Worm (Caenorhabditis elegans) whole organism, young adult: ENCODE results near the gene ZK1240.2.

ENCODE experiments used
- B0019.2 ChIP-seq: fragments of 200-800 bp; sonication (Bioruptor generic); conservative IDR thresholded peaks from 2 replicates; pipeline ENCODE4 v1.3.6; 2022; ENCODE audit warnings: missing genetic modification reagents, missing genetic modification characterization, missing compliant biosample characterization
- B0035.1 ChIP-seq: sonication (generic microtip); optimal IDR thresholded peaks from 2 replicates; lab custom pipeline; 2016; ENCODE audit warnings: missing genetic modification characterization, mild to moderate bottlenecking, missing compliant biosample characterization, missing genotype, missing genetic modification reagents
- C06A6.2 ChIP-seq: fragments of 200-800 bp; sonication (Bioruptor generic); conservative IDR thresholded peaks from 2 replicates; pipeline ENCODE4 v1.3.6; 2022; ENCODE audit warnings: missing genetic modification characterization, missing compliant biosample characterization
- D2030.7 ChIP-seq: fragments of 200-800 bp; sonication (Bioruptor generic); IDR thresholded peaks from 2 replicates; pipeline ENCODE4 v1.3.6; 2022; ENCODE audit warnings: missing genetic modification reagents, missing genetic modification characterization, missing compliant biosample characterization
- F10E7.11 ChIP-seq: sonication (generic microtip); optimal IDR thresholded peaks from 2 replicates; lab custom pipeline; 2017; ENCODE audit warnings: mild to moderate bottlenecking, missing genetic modification characterization, moderate library complexity, missing compliant biosample characterization
- F22D6.2 ChIP-seq: sonication (generic microtip); optimal IDR thresholded peaks from 2 replicates; lab custom pipeline; 2016; ENCODE audit warnings: mild to moderate bottlenecking, missing genetic modification characterization, missing compliant biosample characterization
- F37B4.10 ChIP-seq: fragments of 200-800 bp; sonication (Bioruptor generic); IDR thresholded peaks from 2 replicates; pipeline ENCODE4 v1.3.6; 2022; ENCODE audit warnings: missing genetic modification characterization, missing compliant biosample characterization
- F52B5.7 ChIP-seq: sonication (generic microtip); optimal IDR thresholded peaks from 2 replicates; lab custom pipeline; 2016; ENCODE audit warnings: mild to moderate bottlenecking, missing genetic modification characterization, missing compliant biosample characterization
- F57A8.1 ChIP-seq: fragments of 200-800 bp; sonication (Bioruptor generic); optimal IDR thresholded peaks from 2 replicates; lab custom pipeline; 2018; ENCODE audit warnings: mild to moderate bottlenecking, missing genetic modification characterization, moderate library complexity, missing compliant biosample characterization
- F57C9.4 ChIP-seq: sonication (generic microtip); optimal IDR thresholded peaks from 2 replicates; lab custom pipeline; 2017; ENCODE audit warnings: mild to moderate bottlenecking, missing genetic modification characterization, missing compliant biosample characterization
- K11D2.4 ChIP-seq: fragments of 200-800 bp; sonication (Bioruptor generic); IDR thresholded peaks from 2 replicates; pipeline ENCODE4 v1.3.6; 2022; ENCODE audit warnings: missing genetic modification reagents, missing genetic modification characterization, missing compliant biosample characterization
- K12H6.12 ChIP-seq: fragments of 200-800 bp; sonication (Bioruptor generic); optimal IDR thresholded peaks from 2 replicates; lab custom pipeline; 2018; ENCODE audit warnings: mild to moderate bottlenecking, missing genetic modification characterization, missing compliant biosample characterization
- Y56A3A.18 ChIP-seq: fragments of 200-800 bp; sonication (Bioruptor generic); IDR thresholded peaks from 2 replicates; pipeline ENCODE4 v1.3.6; 2022; ENCODE audit warnings: missing genetic modification reagents, missing genetic modification characterization, missing compliant biosample characterization
- ama-1 ChIP-seq, 3 experiments: fragments of 150-350 bp in 1 of 3; sonication (generic microtip) in 2 of 3; optimal IDR thresholded peaks; 2 replicates each; lab custom pipeline; 2014 to 2018; ENCODE audit warnings: missing biosample characterization in 2 of 3, missing genetic modification characterization in 2 of 3, missing genetic modification reagents in 2 of 3
- atf-7 ChIP-seq: sonication (generic microtip); optimal IDR thresholded peaks from 2 replicates; lab custom pipeline; 2017; ENCODE audit warnings: mild to moderate bottlenecking, missing genetic modification characterization, missing compliant biosample characterization
- attf-5 ChIP-seq: fragments of 200-800 bp; sonication (Bioruptor generic); optimal IDR thresholded peaks from 2 replicates; lab custom pipeline; 2018; ENCODE audit warnings: mild to moderate bottlenecking, missing genetic modification characterization, missing compliant biosample characterization
- ceh-100 ChIP-seq: fragments of 200-800 bp; sonication (Bioruptor generic); IDR thresholded peaks from 2 replicates; pipeline ENCODE4 v1.3.6; 2022; ENCODE audit warnings: missing genetic modification reagents, missing genetic modification characterization, missing compliant biosample characterization
- ceh-58 ChIP-seq: fragments of 200-800 bp; sonication (Bioruptor generic); IDR thresholded peaks from 2 replicates; pipeline ENCODE4 v1.3.6; 2022; ENCODE audit warnings: missing genetic modification characterization, missing compliant biosample characterization
- ceh-79 ChIP-seq: sonication (generic microtip); optimal IDR thresholded peaks from 2 replicates; lab custom pipeline; 2017; ENCODE audit warnings: mild to moderate bottlenecking, missing genetic modification characterization, missing compliant biosample characterization
- dox-1 ChIP-seq: fragments of 200-800 bp; sonication (Bioruptor generic); IDR thresholded peaks from 2 replicates; pipeline ENCODE4 v1.3.6; 2022; ENCODE audit warnings: missing genetic modification reagents, missing genetic modification characterization, missing compliant biosample characterization
- dpff-1 ChIP-seq: sonication (generic microtip); optimal IDR thresholded peaks from 2 replicates; lab custom pipeline; 2017; ENCODE audit warnings: mild to moderate bottlenecking, missing genetic modification characterization, missing compliant biosample characterization
- egl-18 ChIP-seq: fragments of 200-800 bp; sonication (Bioruptor generic); IDR thresholded peaks from 2 replicates; pipeline ENCODE4 v1.3.6; 2022; ENCODE audit warnings: missing genetic modification reagents, missing genetic modification characterization, missing compliant biosample characterization
- ekl-4 ChIP-seq: fragments of 200-800 bp; sonication (Bioruptor generic); IDR thresholded peaks from 2 replicates; pipeline ENCODE4 v1.3.6; 2022; ENCODE audit warnings: missing genetic modification reagents, missing genetic modification characterization, missing compliant biosample characterization
- ets-4 ChIP-seq: fragments of 200-800 bp; sonication (Bioruptor generic); optimal IDR thresholded peaks from 2 replicates; lab custom pipeline; 2018; ENCODE audit warnings: mild to moderate bottlenecking, missing genetic modification characterization, missing compliant biosample characterization
- gei-17 ChIP-seq: fragments of 200-800 bp; sonication (Bioruptor generic); optimal IDR thresholded peaks from 2 replicates; lab custom pipeline; 2018; ENCODE audit warnings: mild to moderate bottlenecking, missing genetic modification characterization, missing compliant biosample characterization
- hlh-12 ChIP-seq: sonication (generic microtip); optimal IDR thresholded peaks from 2 replicates; lab custom pipeline; 2016; ENCODE audit warnings: missing genetic modification characterization, missing compliant biosample characterization
- hlh-26 ChIP-seq: fragments of 200-800 bp; sonication (Bioruptor generic); conservative IDR thresholded peaks from 2 replicates; pipeline ENCODE4 v1.3.6; 2022; ENCODE audit warnings: missing genetic modification reagents, missing genetic modification characterization, missing compliant biosample characterization
- hsf-1 ChIP-seq: fragments of 200-800 bp; sonication (Bioruptor generic); IDR thresholded peaks from 2 replicates; pipeline ENCODE4 v1.3.6; 2022; ENCODE audit warnings: missing genetic modification reagents, missing genetic modification characterization, missing compliant biosample characterization
- let-607 ChIP-seq, 2 experiments: fragments of 200-800 bp in 1 of 2; sonication (Bioruptor generic) in 1 of 2; sonication (generic microtip) in 1 of 2; optimal IDR thresholded peaks; 2 replicates each; lab custom pipeline; 2016 to 2018; ENCODE audit warnings: mild to moderate bottlenecking in 2 of 2, missing compliant biosample characterization in 2 of 2, missing genetic modification characterization in 2 of 2, moderate library complexity in 2 of 2, missing genotype in 1 of 2
- lin-26 ChIP-seq: fragments of 200-800 bp; sonication (Bioruptor generic); IDR thresholded peaks from 2 replicates; pipeline ENCODE4 v1.3.6; 2022; ENCODE audit warnings: missing genetic modification reagents, missing genetic modification characterization, missing compliant biosample characterization
- lir-1 ChIP-seq: fragments of 200-800 bp; sonication (Bioruptor generic); conservative IDR thresholded peaks from 2 replicates; pipeline ENCODE4 v1.3.6; 2022; ENCODE audit warnings: missing genetic modification reagents, missing genetic modification characterization, missing compliant biosample characterization
- lsl-1 ChIP-seq: fragments of 200-800 bp; sonication (Bioruptor generic); optimal IDR thresholded peaks from 2 replicates; lab custom pipeline; 2018; ENCODE audit warnings: mild to moderate bottlenecking, missing genetic modification characterization, moderate library complexity, missing compliant biosample characterization
- madf-3 ChIP-seq: fragments of 200-800 bp; sonication (Bioruptor generic); IDR thresholded peaks from 2 replicates; pipeline ENCODE4 v1.3.6; 2022; ENCODE audit warnings: missing genetic modification reagents, missing genetic modification characterization, missing compliant biosample characterization
- madf-6 ChIP-seq: fragments of 200-800 bp; sonication (Bioruptor generic); IDR thresholded peaks from 2 replicates; pipeline ENCODE4 v1.3.6; 2022; ENCODE audit warnings: missing genetic modification reagents, missing genetic modification characterization, missing compliant biosample characterization
- nfya-2 ChIP-seq: fragments of 200-800 bp; sonication (Bioruptor generic); IDR thresholded peaks from 2 replicates; pipeline ENCODE4 v1.3.6; 2022; ENCODE audit warnings: missing genetic modification reagents, missing genetic modification characterization, missing compliant biosample characterization
- nhr-120 ChIP-seq: fragments of 200-800 bp; sonication (Bioruptor generic); IDR thresholded peaks from 2 replicates; pipeline ENCODE4 v1.3.6; 2022; ENCODE audit warnings: missing genetic modification characterization, missing compliant biosample characterization
- nhr-27 ChIP-seq: fragments of 200-800 bp; sonication (Bioruptor generic); optimal IDR thresholded peaks from 2 replicates; lab custom pipeline; 2018; ENCODE audit warnings: mild to moderate bottlenecking, missing genetic modification characterization, moderate library complexity, missing compliant biosample characterization
- nhr-80 ChIP-seq: sonication (generic microtip); optimal IDR thresholded peaks from 2 replicates; lab custom pipeline; 2016; ENCODE audit warnings: missing genetic modification characterization, missing compliant biosample characterization
- nhr-90 ChIP-seq: sonication (generic microtip); optimal IDR thresholded peaks from 2 replicates; lab custom pipeline; 2016; ENCODE audit warnings: missing genotype, mild to moderate bottlenecking, missing genetic modification characterization, missing compliant biosample characterization
- pbrm-1 ChIP-seq: fragments of 200-800 bp; sonication (Bioruptor generic); IDR thresholded peaks from 2 replicates; pipeline ENCODE4 v1.3.6; 2022; ENCODE audit warnings: missing genetic modification reagents, missing genetic modification characterization, missing compliant biosample characterization
- sdz-38 ChIP-seq: sonication (generic microtip); optimal IDR thresholded peaks from 2 replicates; lab custom pipeline; 2016; ENCODE audit warnings: missing genotype, missing genetic modification characterization, missing compliant biosample characterization
- tbp1 ChIP-seq: fragments of 200-800 bp; sonication (Bioruptor generic); optimal IDR thresholded peaks from 2 replicates; lab custom pipeline; 2018; ENCODE audit warnings: mild to moderate bottlenecking, missing genetic modification characterization, missing compliant biosample characterization
- tlf-1 ChIP-seq: fragments of 200-800 bp; sonication (Bioruptor generic); optimal IDR thresholded peaks from 2 replicates; lab custom pipeline; 2018; ENCODE audit warnings: mild to moderate bottlenecking, missing genetic modification characterization, missing compliant biosample characterization
- xnd-1 ChIP-seq: sonication (generic microtip); optimal IDR thresholded peaks from 2 replicates; lab custom pipeline; 2016; ENCODE audit warnings: missing genotype, missing genetic modification reagents, missing genetic modification characterization, missing compliant biosample characterization
- zfh-2 ChIP-seq: fragments of 200-800 bp; sonication (Bioruptor generic); conservative IDR thresholded peaks from 2 replicates; pipeline ENCODE4 v1.3.6; 2022; ENCODE audit warnings: missing genetic modification reagents, missing genetic modification characterization, missing compliant biosample characterization

ZK1240.2 gene

ce11 chrII:2320097-2320496 lies 3.1 kb upstream of the ZK1240.2 start, which contains the start of gene ZK1240.3:
ZK1240.3 (plus strand) TSS chrII:2320334.
- TF ChIP-seq attf-5 (GFP tag; lab: Kevin White, UChicago) (no peak), nhr-80 (tag; lab: Kevin White, UChicago) (peak; percentile 93), ets-4 (peak; percentile 64), dox-1 (GFP tag; lab: Robert Waterston, UW) (peak; percentile 50), F57A8.1 (no peak)

ce11 chrII:2324956-2325355 lies 1.8 kb downstream of the ZK1240.2 start, which contains the start of gene ZK1240.11:
ZK1240.11 (plus strand) TSS chrII:2325256.
- TF ChIP-seq ceh-58 (GFP tag; lab: Robert Waterston, UW) (no peak), nhr-90 (tag; lab: Kevin White, UChicago) (no peak), egl-18 (GFP tag; lab: Robert Waterston, UW) (no peak), madf-3 (GFP tag; lab: Robert Waterston, UW) (no peak), F10E7.11 (tag; lab: Kevin White, UChicago) (no peak), B0019.2 (GFP tag; lab: Robert Waterston, UW) (no peak), tlf-1 (GFP tag; lab: Kevin White, UChicago) (no peak), B0035.1 (tag; lab: Kevin White, UChicago) (no peak), zfh-2 (GFP tag; lab: Robert Waterston, UW) (no peak), let-607 (tag; optimal IDR thresholded peaks at IDR 0.05; lab: Kevin White, UChicago) (no peak), F22D6.2 (tag; lab: Kevin White, UChicago) (no peak), lin-26 (GFP tag; lab: Robert Waterston, UW) (no peak), nhr-120 (GFP tag; lab: Robert Waterston, UW) (no peak), tbp1 (GFP tag; lab: Kevin White, UChicago) (no peak), lir-1 (no peak), ama-1 (optimal IDR thresholded peaks at IDR 0.05; lab: Kevin White, UChicago) (no peak), ama-1 (GFP tag; optimal IDR thresholded peaks at IDR 0.05; lab: Kevin White, UChicago) (no peak), ets-4 (no peak), F52B5.7 (tag; lab: Kevin White, UChicago) (no peak), attf-5 (GFP tag; lab: Kevin White, UChicago) (no peak)

ce11 chrII:2328963-2329442 lies 5.8 kb downstream of the ZK1240.2 start, which contains the start of the genes ZK1240.8 and ZK1240.1:
ZK1240.8 (minus strand) TSS chrII:2329063.
ZK1240.1 (plus strand) TSS chrII:2329392.
- no peak for TF ChIP-seq xnd-1
- no peak for TF ChIP-seq nhr-90 (tag; lab: Kevin White, UChicago)
- no peak for TF ChIP-seq nfya-2 (GFP tag; lab: Robert Waterston, UW)
- TF ChIP-seq ets-4, result no peak
- no peak for TF ChIP-seq F37B4.10
- no peak for TF ChIP-seq hlh-12 (tag; lab: Kevin White, UChicago)
- TF ChIP-seq nhr-27, result no peak
- TF ChIP-seq pbrm-1 (GFP tag; lab: Robert Waterston, UW), result no peak
- no peak for TF ChIP-seq hlh-26
- no peak for TF ChIP-seq sdz-38
- no peak for TF ChIP-seq madf-6 (GFP tag; lab: Robert Waterston, UW)
- no peak for TF ChIP-seq F57C9.4 (tag; lab: Kevin White, UChicago)

ce11 chrII:2330462-2330861 lies 7.3 kb downstream of the ZK1240.2 start:
- no peak for TF ChIP-seq dpff-1
- TF ChIP-seq F52B5.7 (tag; lab: Kevin White, UChicago), result no peak
- no peak for TF ChIP-seq Y56A3A.18 (GFP tag; lab: Robert Waterston, UW)
- no peak for TF ChIP-seq K11D2.4 (GFP tag; lab: Robert Waterston, UW)
- TF ChIP-seq ceh-100 (GFP tag; lab: Robert Waterston, UW), result no peak
- TF ChIP-seq C06A6.2 (GFP tag; lab: Robert Waterston, UW), result no peak
- peak; percentile 12 for TF ChIP-seq gei-17 (GFP tag; lab: Kevin White, UChicago)
- TF ChIP-seq atf-7, result no peak
- TF ChIP-seq ekl-4, result peak; percentile 19; the same call in 1 of the 2 replicates
- TF ChIP-seq K12H6.12 (tag; lab: Kevin White, UChicago), result no peak
- 0 out of 2 replicates have a peak, but pooled peaks have one; percentile 35 for TF ChIP-seq D2030.7
- peak; percentile 16 for TF ChIP-seq lsl-1 (GFP tag; lab: Kevin White, UChicago)
- TF ChIP-seq hsf-1 (GFP tag; lab: Robert Waterston, UW), result peak; percentile 97
- no peak for TF ChIP-seq ceh-79 (tag; lab: Kevin White, UChicago)
- TF ChIP-seq dox-1 (GFP tag; lab: Robert Waterston, UW), result peak; percentile 80
- peak; percentile 31; the same call in 1 of the 2 replicates for TF ChIP-seq madf-6 (GFP tag; lab: Robert Waterston, UW)
